Worm (Caenorhabditis elegans) whole organism, young adult: ENCODE measurements around the gene irld-18.

Source experiments
- D2030.7 ChIP-seq: fragments of 200-800 bp; sonication (Bioruptor generic); IDR thresholded peaks from 2 replicates; pipeline ENCODE4 v1.3.6; 2022; ENCODE audit warnings: missing genetic modification reagents, missing genetic modification characterization, missing compliant biosample characterization
- F10E7.11 ChIP-seq: sonication (generic microtip); optimal IDR thresholded peaks from 2 replicates; lab custom pipeline; 2017; ENCODE audit warnings: mild to moderate bottlenecking, missing genetic modification characterization, moderate library complexity, missing compliant biosample characterization
- F23B12.7 ChIP-seq: sonication (generic microtip); optimal IDR thresholded peaks from 2 replicates; lab custom pipeline; 2017; ENCODE audit warnings: missing genetic modification characterization, mild to moderate bottlenecking, missing compliant biosample characterization, antibody characterized with exemption, moderate library complexity; ENCODE audit not compliant: insufficient read depth
- F39B2.1 ChIP-seq: fragments of 200-800 bp; sonication (Bioruptor generic); IDR thresholded peaks from 2 replicates; pipeline ENCODE4 v1.3.6; 2022; ENCODE audit warnings: missing genetic modification reagents, missing genetic modification characterization, missing compliant biosample characterization
- F49E8.2 ChIP-seq: sonication (generic microtip); optimal IDR thresholded peaks from 3 replicates; lab custom pipeline; 2017; ENCODE audit warnings: missing genetic modification characterization, mild to moderate bottlenecking, missing compliant biosample characterization, antibody characterized with exemption, moderate library complexity; ENCODE audit not compliant: insufficient read depth
- F57C9.4 ChIP-seq: sonication (generic microtip); optimal IDR thresholded peaks from 2 replicates; lab custom pipeline; 2017; ENCODE audit warnings: mild to moderate bottlenecking, missing genetic modification characterization, missing compliant biosample characterization
- Y67H2A.10 ChIP-seq: fragments of 200-800 bp; sonication (Bioruptor generic); conservative IDR thresholded peaks from 2 replicates; pipeline ENCODE4 v1.3.6; 2022; ENCODE audit warnings: missing genetic modification reagents, missing genetic modification characterization, missing compliant biosample characterization
- ama-1 ChIP-seq, 3 experiments: fragments of 150-350 bp in 1 of 3; sonication (generic microtip) in 2 of 3; optimal IDR thresholded peaks; 2 replicates each; lab custom pipeline; 2014 to 2018; ENCODE audit warnings: missing biosample characterization in 2 of 3, missing genetic modification characterization in 2 of 3, missing genetic modification reagents in 2 of 3
- aptf-2 ChIP-seq: fragments of 200-800 bp; sonication (Bioruptor generic); conservative IDR thresholded peaks from 2 replicates; pipeline ENCODE4 v1.3.6; 2022; ENCODE audit warnings: missing genetic modification reagents, missing genetic modification characterization, missing compliant biosample characterization
- athp-1 ChIP-seq: sonication (generic microtip); optimal IDR thresholded peaks from 2 replicates; lab custom pipeline; 2017; ENCODE audit warnings: mild to moderate bottlenecking, missing genetic modification characterization, missing compliant biosample characterization
- attf-3 ChIP-seq: fragments of 200-800 bp; sonication (Bioruptor generic); conservative IDR thresholded peaks from 2 replicates; pipeline ENCODE4 v1.3.6; 2022; ENCODE audit warnings: missing genetic modification reagents, missing genetic modification characterization, missing compliant biosample characterization
- bed-2 ChIP-seq: fragments of 200-800 bp; sonication (Bioruptor generic); IDR thresholded peaks from 2 replicates; pipeline ENCODE4 v1.3.6; 2022; ENCODE audit warnings: missing genetic modification reagents, missing genetic modification characterization, missing compliant biosample characterization
- cebp-1 ChIP-seq, 2 experiments: fragments of 200-800 bp in 1 of 2; sonication (Bioruptor generic) in 1 of 2; sonication (generic microtip) in 1 of 2; IDR thresholded peaks in 1 of 2; optimal IDR thresholded peaks in 1 of 2; 2 replicates each; pipeline versions ENCODE4 v1.3.6 to Lab custom; 2017 to 2022; ENCODE audit warnings: missing compliant biosample characterization in 2 of 2, missing genetic modification characterization in 2 of 2, mild to moderate bottlenecking in 1 of 2, missing genetic modification reagents in 1 of 2, moderate library complexity in 1 of 2
- cebp-2 ChIP-seq: fragments of 200-800 bp; sonication (Bioruptor generic); IDR thresholded peaks from 2 replicates; pipeline ENCODE4 v1.3.6; 2022; ENCODE audit warnings: missing genetic modification characterization, missing compliant biosample characterization
- ceh-100 ChIP-seq: fragments of 200-800 bp; sonication (Bioruptor generic); IDR thresholded peaks from 2 replicates; pipeline ENCODE4 v1.3.6; 2022; ENCODE audit warnings: missing genetic modification reagents, missing genetic modification characterization, missing compliant biosample characterization
- ceh-79 ChIP-seq: sonication (generic microtip); optimal IDR thresholded peaks from 2 replicates; lab custom pipeline; 2017; ENCODE audit warnings: mild to moderate bottlenecking, missing genetic modification characterization, missing compliant biosample characterization
- ceh-91 ChIP-seq: fragments of 200-800 bp; sonication (Bioruptor generic); IDR thresholded peaks from 2 replicates; pipeline ENCODE4 v1.3.6; 2022; ENCODE audit warnings: missing genetic modification reagents, missing genetic modification characterization, missing compliant biosample characterization
- die-1 ChIP-seq: sonication (generic microtip); optimal IDR thresholded peaks from 2 replicates; lab custom pipeline; 2016; ENCODE audit warnings: missing genotype, mild to moderate bottlenecking, missing genetic modification characterization, missing compliant biosample characterization
- efl-1 ChIP-seq: fragments of 150-350 bp; optimal IDR thresholded peaks from 2 replicates; lab custom pipeline; 2014; ENCODE audit warnings: missing biosample characterization, missing genetic modification reagents, missing genetic modification characterization
- hrde-1 ChIP-seq: sonication (generic microtip); optimal IDR thresholded peaks from 2 replicates; lab custom pipeline; 2016; ENCODE audit warnings: missing genetic modification characterization, mild to moderate bottlenecking, missing compliant biosample characterization, moderate library complexity, missing genotype, missing genetic modification reagents, borderline replicate concordance
- lin-26 ChIP-seq: fragments of 200-800 bp; sonication (Bioruptor generic); IDR thresholded peaks from 2 replicates; pipeline ENCODE4 v1.3.6; 2022; ENCODE audit warnings: missing genetic modification reagents, missing genetic modification characterization, missing compliant biosample characterization
- lin-35 ChIP-seq, 3 experiments: fragments of 150-350 bp in 2 of 3; sonication (generic microtip) in 1 of 3; optimal IDR thresholded peaks; 2 replicates each; lab custom pipeline; 2014 to 2018; ENCODE audit warnings: missing biosample characterization in 3 of 3, missing genetic modification characterization in 3 of 3, missing genetic modification reagents in 3 of 3
- lin-54 ChIP-seq: fragments of 200-800 bp; sonication (Bioruptor generic); optimal IDR thresholded peaks from 2 replicates; lab custom pipeline; 2018; ENCODE audit warnings: mild to moderate bottlenecking, missing genetic modification characterization, missing compliant biosample characterization
- lir-1 ChIP-seq: fragments of 200-800 bp; sonication (Bioruptor generic); conservative IDR thresholded peaks from 2 replicates; pipeline ENCODE4 v1.3.6; 2022; ENCODE audit warnings: missing genetic modification reagents, missing genetic modification characterization, missing compliant biosample characterization
- mel-28 ChIP-seq: sonication (generic microtip); optimal IDR thresholded peaks from 2 replicates; lab custom pipeline; 2016; ENCODE audit warnings: borderline replicate concordance, mild to moderate bottlenecking, missing genetic modification characterization, missing compliant biosample characterization
- mes-4 ChIP-seq: sonication (generic microtip); optimal IDR thresholded peaks from 2 replicates; lab custom pipeline; 2016; ENCODE audit warnings: missing genotype, missing genetic modification characterization, missing compliant biosample characterization
- nfya-2 ChIP-seq: fragments of 200-800 bp; sonication (Bioruptor generic); IDR thresholded peaks from 2 replicates; pipeline ENCODE4 v1.3.6; 2022; ENCODE audit warnings: missing genetic modification reagents, missing genetic modification characterization, missing compliant biosample characterization
- nhr-120 ChIP-seq: fragments of 200-800 bp; sonication (Bioruptor generic); IDR thresholded peaks from 2 replicates; pipeline ENCODE4 v1.3.6; 2022; ENCODE audit warnings: missing genetic modification characterization, missing compliant biosample characterization
- nhr-27 ChIP-seq: fragments of 200-800 bp; sonication (Bioruptor generic); optimal IDR thresholded peaks from 2 replicates; lab custom pipeline; 2018; ENCODE audit warnings: mild to moderate bottlenecking, missing genetic modification characterization, moderate library complexity, missing compliant biosample characterization
- nhr-80 ChIP-seq: sonication (generic microtip); optimal IDR thresholded peaks from 2 replicates; lab custom pipeline; 2016; ENCODE audit warnings: missing genetic modification characterization, missing compliant biosample characterization
- rpc-1 ChIP-seq, 2 experiments: fragments of 150-350 bp in 1 of 2; sonication (generic microtip) in 1 of 2; optimal IDR thresholded peaks; 2 replicates each; lab custom pipeline; 2014 to 2018; ENCODE audit warnings: missing biosample characterization in 1 of 2, missing genetic modification characterization in 1 of 2, missing genetic modification reagents in 1 of 2, missing genotype in 1 of 2
- sea-2 ChIP-seq: fragments of 200-800 bp; sonication (Bioruptor generic); IDR thresholded peaks from 2 replicates; pipeline ENCODE4 v1.3.6; 2022; ENCODE audit warnings: missing genetic modification characterization, missing compliant biosample characterization
- snpc-1.3 ChIP-seq: sonication (generic microtip); optimal IDR thresholded peaks from 2 replicates; lab custom pipeline; 2017; ENCODE audit warnings: missing genetic modification characterization, mild to moderate bottlenecking, missing compliant biosample characterization, antibody characterized with exemption, moderate library complexity, missing genotype, missing genetic modification reagents; ENCODE audit not compliant: insufficient read depth
- snpc-3.4 ChIP-seq: sonication (generic microtip); optimal IDR thresholded peaks from 2 replicates; lab custom pipeline; 2017; ENCODE audit warnings: missing genetic modification characterization, mild to moderate bottlenecking, missing compliant biosample characterization, antibody characterized with exemption, moderate library complexity, missing genotype, missing genetic modification reagents
- snpc-4 ChIP-seq, 5 experiments: fragments of 150-350 bp in 1 of 5; sonication (generic microtip) in 4 of 5; optimal IDR thresholded peaks; 2 replicates each; lab custom pipeline; 2014 to 2018; ENCODE audit warnings: missing genetic modification characterization in 5 of 5, missing biosample characterization in 3 of 5, antibody characterized with exemption in 2 of 5, mild to moderate bottlenecking in 2 of 5, missing compliant biosample characterization in 2 of 5, missing genotype in 2 of 5, moderate library complexity in 2 of 5, missing genetic modification reagents in 1 of 5
- somi-1 ChIP-seq: fragments of 200-800 bp; sonication (Bioruptor generic); optimal IDR thresholded peaks from 2 replicates; lab custom pipeline; 2018; ENCODE audit warnings: mild to moderate bottlenecking, missing genetic modification characterization, missing compliant biosample characterization
- sptf-2 ChIP-seq: fragments of 200-800 bp; sonication (Bioruptor generic); optimal IDR thresholded peaks from 2 replicates; lab custom pipeline; 2018; ENCODE audit warnings: mild to moderate bottlenecking, missing genetic modification characterization, missing compliant biosample characterization
- unc-62 ChIP-seq: fragments of 150-350 bp; optimal IDR thresholded peaks from 2 replicates; lab custom pipeline; 2014; ENCODE audit warnings: missing biosample characterization, missing genetic modification reagents, missing genetic modification characterization
- ztf-25 ChIP-seq: fragments of 200-800 bp; sonication (Bioruptor generic); IDR thresholded peaks from 2 replicates; pipeline ENCODE4 v1.3.6; 2022; ENCODE audit warnings: missing genetic modification reagents, missing genetic modification characterization, missing compliant biosample characterization

The irld-18 gene

DNA sequence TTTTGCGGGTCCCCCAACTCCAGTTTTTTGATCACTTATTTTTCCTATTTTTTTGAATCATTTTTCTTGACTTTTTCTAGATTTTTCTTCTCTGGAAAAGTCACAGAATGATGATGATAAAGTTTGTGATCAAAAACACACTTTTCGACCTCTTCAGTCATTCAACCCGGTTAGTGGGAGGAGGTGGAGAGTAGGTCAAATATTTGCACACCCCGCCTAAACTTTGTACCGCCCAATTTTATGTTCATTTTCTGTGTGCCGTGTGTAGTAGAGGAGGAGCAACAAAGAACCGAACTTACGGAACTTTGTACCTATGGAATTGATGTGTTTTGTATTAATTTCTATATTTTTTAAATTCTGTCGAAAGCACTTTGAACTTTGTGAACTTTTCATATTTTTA is 36.7 kb upstream of the irld-18 start:
- TF ChIP-seq attf-3 (GFP tag; lab: Robert Waterston, UW) = no peak
- TF ChIP-seq nhr-80 (tag; lab: Kevin White, UChicago) = peak; percentile 10
- no peak for TF ChIP-seq rpc-1 (optimal IDR thresholded peaks at IDR 0.05; lab: Kevin White, UChicago)
- TF ChIP-seq rpc-1 (tag; optimal IDR thresholded peaks at IDR 0.05; lab: Kevin White, UChicago) = no peak
- TF ChIP-seq ama-1 (optimal IDR thresholded peaks at IDR 0.05; lab: Kevin White, UChicago) = peak; percentile 17
- TF ChIP-seq ama-1 (GFP tag; optimal IDR thresholded peaks at IDR 0.05; lab: Kevin White, UChicago) = no peak
- peak; percentile 34 for TF ChIP-seq efl-1 (GFP tag; lab: Kevin White, UChicago)
- TF ChIP-seq, all 124 proteins: peak for 3

DNA sequence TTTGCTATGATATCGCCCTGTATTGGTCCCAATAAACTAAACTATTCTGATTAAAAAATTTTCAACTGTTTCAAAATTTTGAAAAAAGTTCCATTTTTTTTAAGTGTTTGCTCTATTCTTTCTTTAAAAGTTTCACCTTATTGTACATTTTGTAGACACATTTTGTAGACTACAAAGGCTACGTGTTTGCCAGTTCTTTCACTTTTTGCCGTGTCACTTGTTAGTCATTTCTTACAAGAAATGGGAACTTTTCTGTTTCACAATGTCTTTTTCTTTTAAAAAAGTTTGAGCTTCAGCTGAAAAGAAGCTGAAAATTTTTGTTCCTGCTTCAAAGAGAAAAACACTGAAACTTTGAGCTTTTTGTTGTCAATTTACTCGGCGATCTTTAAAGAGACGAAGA is 36.2 kb upstream of the irld-18 start:
- TF ChIP-seq F57C9.4 (tag; lab: Kevin White, UChicago) (no peak), nfya-2 (no peak), ama-1 (optimal IDR thresholded peaks at IDR 0.05; lab: Kevin White, UChicago) (peak; percentile 59), ama-1 (GFP tag; optimal IDR thresholded peaks at IDR 0.05; lab: Kevin White, UChicago) (no peak)

- TF ChIP-seq ceh-79 = no peak
- peak; percentile 46 for TF ChIP-seq ama-1 (optimal IDR thresholded peaks at IDR 0.05; lab: Kevin White, UChicago)
- no peak for TF ChIP-seq ama-1 (GFP tag; optimal IDR thresholded peaks at IDR 0.05; lab: Kevin White, UChicago)
- TF ChIP-seq athp-1 = no peak
- TF ChIP-seq ceh-91 = no peak
Observed at ce11 chrIV:14616303-14616702, 35.5 kb upstream of the irld-18 start, which contains the start of gene dmd-6. Gene dmd-6, plus strand, starts transcription at chrIV:14616603.

- TF ChIP-seq cebp-1 (GFP tag; IDR thresholded peaks at IDR 0.05; lab: Robert Waterston, UW) = no peak
- peak; percentile 23 for TF ChIP-seq cebp-1 (tag; optimal IDR thresholded peaks at IDR 0.05; lab: Kevin White, UChicago)
- no peak for TF ChIP-seq hrde-1 (tag; lab: Kevin White, UChicago)
- no peak for TF ChIP-seq F39B2.1 (GFP tag; lab: Robert Waterston, UW)
- no peak for TF ChIP-seq ceh-79
- TF ChIP-seq cebp-2 (GFP tag; lab: Robert Waterston, UW) = 0 out of 2 replicates have a peak, but pooled peaks have one; percentile 48
- TF ChIP-seq bed-2 = no peak
- TF ChIP-seq lin-26 (GFP tag; lab: Robert Waterston, UW) = no peak
- TF ChIP-seq lin-35 (GFP tag; optimal IDR thresholded peaks at IDR 0.05; lab: Kevin White, UChicago) = no peak
- TF ChIP-seq D2030.7 (GFP tag; lab: Robert Waterston, UW) = no peak
- TF ChIP-seq F10E7.11 (tag; lab: Kevin White, UChicago) = no peak
- peak; percentile 47 for TF ChIP-seq somi-1 (GFP tag; lab: Kevin White, UChicago)
- no peak for TF ChIP-seq lin-54 (GFP tag; lab: Kevin White, UChicago)
- TF ChIP-seq attf-3 (GFP tag; lab: Robert Waterston, UW) = no peak
- TF ChIP-seq F49E8.2 = no peak
- no peak for TF ChIP-seq lir-1 (GFP tag; lab: Robert Waterston, UW)
- TF ChIP-seq ztf-25 = no peak
- TF ChIP-seq Y67H2A.10 (GFP tag; lab: Robert Waterston, UW) = no peak
- TF ChIP-seq sptf-2 (GFP tag; lab: Kevin White, UChicago) = no peak
- peak; percentile 28 for TF ChIP-seq die-1 (tag; lab: Kevin White, UChicago)
- TF ChIP-seq aptf-2 = no peak
- TF ChIP-seq F23B12.7 (tag; lab: Kevin White, UChicago) = no peak
- no peak for TF ChIP-seq nhr-27
- TF ChIP-seq ceh-100 (GFP tag; lab: Robert Waterston, UW) = no peak
- no peak for TF ChIP-seq mel-28 (tag; lab: Kevin White, UChicago)
- TF ChIP-seq unc-62 (GFP tag; lab: Kevin White, UChicago) = no peak
- TF ChIP-seq snpc-1.3 (tag; lab: Kevin White, UChicago) = no peak
- no peak for TF ChIP-seq mes-4 (tag; lab: Kevin White, UChicago)
- TF ChIP-seq nhr-80 (tag; lab: Kevin White, UChicago) = peak; percentile 9
- TF ChIP-seq sea-2 (GFP tag; lab: Robert Waterston, UW) = no peak
- no peak for TF ChIP-seq snpc-4 (GFP tag; optimal IDR thresholded peaks at IDR 0.05; lab: Kevin White, UChicago)
- TF ChIP-seq snpc-4 (tag; optimal IDR thresholded peaks at IDR 0.05; lab: Kevin White, UChicago) = no peak
- no peak for TF ChIP-seq nhr-120 (GFP tag; lab: Robert Waterston, UW)
- no peak for TF ChIP-seq snpc-3.4 (tag; lab: Kevin White, UChicago)
Observed at ce11 chrIV:14614176-14614740, 33.4 kb upstream of the irld-18 start.
